Fruit fly (Drosophila melanogaster): Measurements from ENCODE around the gene CG5466.

Gene CG5466

DNA sequence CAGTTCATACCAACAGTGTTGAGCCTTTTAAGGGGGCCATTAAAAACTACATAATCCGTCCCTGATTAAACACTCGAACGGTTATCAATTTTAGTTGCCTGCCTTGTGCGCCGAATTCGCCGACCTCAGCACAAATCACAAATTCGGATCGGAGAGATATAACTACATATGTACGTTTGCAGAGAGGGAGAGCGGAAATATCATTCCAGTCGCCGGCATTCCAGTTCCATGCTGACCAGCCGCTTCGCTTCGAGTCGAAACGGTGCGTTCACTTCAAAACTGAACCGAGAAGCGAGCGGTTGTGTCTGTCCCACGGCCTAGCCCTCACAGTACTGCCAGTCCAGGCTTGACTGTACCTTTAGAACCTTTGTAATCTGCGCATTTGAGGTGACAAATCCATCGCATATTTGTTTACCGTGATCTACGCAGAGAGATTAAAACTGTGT is 43.1 kb upstream of the CG5466 start (continued):
- TF ChIP-seq CG7786 (GFP tag; optimal IDR thresholded peaks at IDR 0.05) (no peak), her (GFP tag; optimal IDR thresholded peaks at IDR 0.05) (peak; percentile 57), Lim3 (GFP tag; IDR thresholded peaks at IDR 0.05) (no peak), peb (GFP tag; IDR thresholded peaks at IDR 0.05) (peak; percentile 10; the same call in 1 of the 2 replicates), insv (GFP tag; optimal IDR thresholded peaks at IDR 0.05) (peak in 1 of 2 experiments; percentile 18), bcd (GFP tag; optimal IDR thresholded peaks at IDR 0.05) (no peak), CG6689 (GFP tag; IDR thresholded peaks at IDR 0.05) (no peak), stc (GFP tag; IDR thresholded peaks at IDR 0.05) (no peak)

- TF ChIP-seq repo (GFP tag; optimal IDR thresholded peaks at IDR 0.05): no peak
- TF ChIP-seq CG11696 (GFP tag; IDR thresholded peaks at IDR 0.05): no peak
- TF ChIP-seq tgo (GFP tag; IDR thresholded peaks at IDR 0.05): no peak
- TF ChIP-seq Lhr (GFP tag; optimal IDR thresholded peaks at IDR 0.05): peak; percentile 13
- TF ChIP-seq CG13894 (tag; optimal IDR thresholded peaks at IDR 0.05): no peak
- no peak for TF ChIP-seq CG2678 (tag; optimal IDR thresholded peaks at IDR 0.05)
- no peak for TF ChIP-seq aop (GFP tag; IDR thresholded peaks at IDR 0.05)
- TF ChIP-seq p53 (GFP tag; optimal IDR thresholded peaks at IDR 0.05): no peak
- no peak for TF ChIP-seq CG10654 (GFP tag; optimal IDR thresholded peaks at IDR 0.05)
- TF ChIP-seq GATAe (GFP tag; conservative IDR thresholded peaks at IDR 0.05): no peak
- no peak for TF ChIP-seq Elba2 (GFP tag; optimal IDR thresholded peaks at IDR 0.05)
- no peak for TF ChIP-seq CG16863 (GFP tag; optimal IDR thresholded peaks at IDR 0.05)
- no peak for TF ChIP-seq CG9932 (GFP tag; IDR thresholded peaks at IDR 0.05)
- TF ChIP-seq CG9797 (GFP tag; optimal IDR thresholded peaks at IDR 0.05): peak; percentile 32
- no peak for TF ChIP-seq CG11085 (GFP tag; IDR thresholded peaks at IDR 0.05)
- TF ChIP-seq Nf-YC (tag; optimal IDR thresholded peaks at IDR 0.05): no peak
- no peak for TF ChIP-seq CG1024 (GFP tag; IDR thresholded peaks at IDR 0.05)
- TF ChIP-seq CG7987 (GFP tag; optimal IDR thresholded peaks at IDR 0.05): no peak
- no peak for TF ChIP-seq CG9609 (GFP tag; optimal IDR thresholded peaks at IDR 0.05)
- peak; percentile 49 for TF ChIP-seq phol (tag; optimal IDR thresholded peaks at IDR 0.05)
- no peak for TF ChIP-seq sqz (GFP tag; optimal IDR thresholded peaks at IDR 0.05)
- no peak for TF ChIP-seq Ets65A (GFP tag)
- TF ChIP-seq lab (GFP tag; optimal IDR thresholded peaks at IDR 0.05): no peak
- TF ChIP-seq cad (GFP tag; optimal IDR thresholded peaks at IDR 0.05): no peak
- peak; percentile 24 for TF ChIP-seq dm (GFP tag; optimal IDR thresholded peaks at IDR 0.05)
- no peak for TF ChIP-seq ems (GFP tag; optimal IDR thresholded peaks at IDR 0.05)
- no peak for TF ChIP-seq kay (GFP tag; optimal IDR thresholded peaks at IDR 0.05)
- TF ChIP-seq CG13296 (GFP tag; optimal IDR thresholded peaks at IDR 0.05): no peak
- TF ChIP-seq maf-S (GFP tag; optimal IDR thresholded peaks at IDR 0.05): no peak
- no peak for TF ChIP-seq CG31441 (GFP tag; IDR thresholded peaks at IDR 0.05)
- no peak for TF ChIP-seq CG11695 (GFP tag; IDR thresholded peaks at IDR 0.05)
- peak in 1 of 2 experiments; percentile 91 for TF ChIP-seq Pdp1 (GFP tag; optimal IDR thresholded peaks at IDR 0.05)
- TF ChIP-seq Tbp (GFP tag; optimal IDR thresholded peaks at IDR 0.05): no peak
- TF ChIP-seq CG30403 (GFP tag; optimal IDR thresholded peaks at IDR 0.05): no peak
- TF ChIP-seq CG10267 (tag; optimal IDR thresholded peaks at IDR 0.05): no peak
- TF ChIP-seq CG32772 (GFP tag; IDR thresholded peaks at IDR 0.05): no peak
- TF ChIP-seq nau (GFP tag; optimal IDR thresholded peaks at IDR 0.05): no peak
- TF ChIP-seq tna (GFP tag; IDR thresholded peaks at IDR 0.05; ENCODE audit: partially characterized antibody): no peak
- TF ChIP-seq CG8290 (GFP tag; optimal IDR thresholded peaks at IDR 0.05): no peak
- no peak for TF ChIP-seq CG8290 (tag; optimal IDR thresholded peaks at IDR 0.05)
- TF ChIP-seq rib (GFP tag; IDR thresholded peaks at IDR 0.05): no peak
- no peak for TF ChIP-seq row (GFP tag; IDR thresholded peaks at IDR 0.05)
- no peak for TF ChIP-seq luna (GFP tag; optimal IDR thresholded peaks at IDR 0.05)
- peak; percentile 83 for TF ChIP-seq sens (GFP tag)
- TF ChIP-seq B-H1 (GFP tag; IDR thresholded peaks at IDR 0.05): no peak
Observed at dm6 chr3R:20576789-20577188, 40.9 kb upstream of the CG5466 start, which contains the start of the genes TFAM and CG5412. TSS of gene TFAM (minus strand) at chr3R:20577010. TSS of gene CG5412 (plus strand) at chr3R:20577053.
